Fruit fly (Drosophila melanogaster): ENCODE results near the gene Polr2A.

- TF ChIP-seq HLH106 (tag; optimal IDR thresholded peaks at IDR 0.05): no peak
- no peak for TF ChIP-seq Hr83 (GFP tag; optimal IDR thresholded peaks at IDR 0.05; ENCODE audit: poor library complexity, severe bottlenecking)
Measured at dm6 chrX:11616496-11616952, 46.4 kb upstream of the Polr2A start.
